Worm (Caenorhabditis elegans): ENCODE measurements around the gene ced-6.

DNA sequence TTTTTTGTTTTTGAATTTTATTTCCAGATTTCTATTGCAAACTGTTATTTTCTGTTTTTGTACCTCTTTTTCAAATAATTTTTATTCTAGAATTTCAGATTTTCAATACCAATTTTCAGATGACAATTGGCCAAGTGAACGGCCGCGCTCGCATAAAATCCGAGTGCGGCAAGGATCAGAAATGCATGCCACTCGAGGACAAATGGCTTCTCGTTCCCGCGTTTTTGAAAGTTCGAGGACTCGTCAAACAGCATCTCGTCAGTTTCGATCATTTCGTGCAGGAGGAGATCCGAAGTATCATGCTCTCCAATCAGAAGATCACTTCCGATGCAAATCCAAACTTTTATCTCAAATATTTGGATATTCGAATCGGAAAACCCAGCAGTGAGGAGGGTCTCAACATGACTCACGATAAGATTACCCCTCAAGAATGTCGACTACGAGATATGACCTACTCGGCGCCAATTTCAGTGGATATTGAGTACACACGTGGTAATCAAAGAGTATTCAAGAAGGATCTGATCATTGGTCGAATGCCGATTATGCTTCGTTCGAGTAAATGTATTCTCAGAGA is 38.2 kb upstream of the ced-6 start, which contains the start of gene rpc-2:
- TF ChIP-seq mdl-1 (tag; optimal IDR thresholded peaks at IDR 0.05) (no peak), ceh-82 (tag; optimal IDR thresholded peaks at IDR 0.05) (no peak), lin-15B (tag; optimal IDR thresholded peaks at IDR 0.05) (no peak), fos-1 (tag; optimal IDR thresholded peaks at IDR 0.05) (no peak), tbx-2 (tag; optimal IDR thresholded peaks at IDR 0.05) (no peak), snu-23 (GFP tag; optimal IDR thresholded peaks at IDR 0.05) (no peak), nhr-11 (tag; optimal IDR thresholded peaks at IDR 0.05) (no peak)

Measured in whole organism, L1 larva.